Worm (Caenorhabditis elegans): ENCODE data around the gene aexr-2.
"Not testable (repeated sequence)": the region's sequence is repeated elsewhere in the genome, so short reads cannot be mapped to it uniquely, and the experiment has no call there.

DNA sequence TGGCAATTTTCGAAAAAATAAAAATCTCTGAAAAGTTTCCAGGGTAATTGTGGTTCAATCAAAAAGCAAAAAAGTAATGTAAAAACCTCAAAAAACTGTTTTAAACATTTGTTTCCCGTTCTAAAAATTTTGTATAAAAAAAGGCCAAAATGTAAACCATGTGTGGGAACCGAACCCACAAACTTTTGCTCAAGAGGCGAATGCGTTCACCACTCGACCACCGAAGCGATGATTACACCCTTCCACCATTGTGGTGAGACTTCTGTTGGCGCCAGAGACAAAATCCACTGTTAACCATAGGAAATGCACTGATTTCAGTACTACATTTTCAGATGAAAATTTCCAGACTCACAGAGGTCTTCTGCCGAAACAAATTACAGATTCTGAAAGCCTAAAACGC is 30.2 kb downstream of the aexr-2 start:
- TF ChIP-seq Y67H2A.10 (GFP tag; conservative IDR thresholded peaks at IDR 0.05); him-1 (tag; optimal IDR thresholded peaks at IDR 0.05); unc-62 (GFP tag; optimal IDR thresholded peaks at IDR 0.05); snpc-3.4 (tag; optimal IDR thresholded peaks at IDR 0.05); pha-4 (tag; optimal IDR thresholded peaks at IDR 0.05); ztf-22 (GFP tag; optimal IDR thresholded peaks at IDR 0.05); hsf-1 (GFP tag; IDR thresholded peaks at IDR 0.05); nfya-1 (tag; optimal IDR thresholded peaks at IDR 0.05; ENCODE audit: borderline replicate concordance, insufficient read depth); madf-8 (GFP tag; conservative IDR thresholded peaks at IDR 0.05): not testable (repeated sequence)
